Worm (Caenorhabditis elegans) whole organism, L1 larva: ENCODE measurements around the gene F45E1.1.
A peak's percentile ranks its signal among the peaks of the same experiment; 100 is the strongest.

Experiments used
- C34B4.2 ChIP-seq: sonication (generic microtip); optimal IDR thresholded peaks from 2 replicates; lab custom pipeline; 2017; ENCODE audit warnings: mild to moderate bottlenecking, missing genetic modification characterization, missing compliant biosample characterization
- Y116A8C.19 ChIP-seq: sonication (generic microtip); optimal IDR thresholded peaks from 2 replicates; lab custom pipeline; 2016; ENCODE audit warnings: missing compliant biosample characterization, missing genetic modification characterization, borderline replicate concordance
- aha-1 ChIP-seq: fragments of 150-350 bp; optimal IDR thresholded peaks from 2 replicates; lab custom pipeline; 2014; ENCODE audit warnings: missing biosample characterization, missing genetic modification characterization
- alr-1 ChIP-seq: fragments of 200-800 bp; sonication (Bioruptor generic); optimal IDR thresholded peaks from 2 replicates; lab custom pipeline; 2018; ENCODE audit warnings: borderline replicate concordance, mild to moderate bottlenecking, missing genetic modification characterization, missing compliant biosample characterization
- aly-2 ChIP-seq: fragments of 150-350 bp; optimal IDR thresholded peaks from 2 replicates; lab custom pipeline; 2014; ENCODE audit warnings: missing biosample characterization, missing genetic modification characterization
- blmp-1 ChIP-seq: fragments of 150-350 bp; optimal IDR thresholded peaks from 2 replicates; lab custom pipeline; 2014; ENCODE audit warnings: missing biosample characterization, missing genetic modification characterization
- ceh-8 ChIP-seq: fragments of 200-800 bp; sonication (Bioruptor generic); optimal IDR thresholded peaks from 2 replicates; lab custom pipeline; 2018; ENCODE audit warnings: mild to moderate bottlenecking, missing genetic modification characterization, moderate library complexity, missing compliant biosample characterization
- ceh-88 ChIP-seq: fragments of 200-800 bp; sonication (Bioruptor generic); IDR thresholded peaks from 2 replicates; pipeline ENCODE4 v1.3.6; 2022; ENCODE audit warnings: missing genetic modification characterization, missing compliant biosample characterization
- dpl-1 ChIP-seq, 3 experiments: fragments of 150-350 bp in 2 of 3; sonication (generic microtip) in 1 of 3; optimal IDR thresholded peaks; 2 replicates each; lab custom pipeline; 2014 to 2017; ENCODE audit warnings: missing biosample characterization in 3 of 3, missing genetic modification characterization in 3 of 3, missing genetic modification reagents in 3 of 3
- dsc-1 ChIP-seq: sonication (generic microtip); optimal IDR thresholded peaks from 2 replicates; lab custom pipeline; 2016; ENCODE audit warnings: mild to moderate bottlenecking, missing genetic modification characterization, missing compliant biosample characterization
- efl-1 ChIP-seq, 4 experiments: fragments of 150-350 bp; optimal IDR thresholded peaks in 3 of 4; peaks in 1 of 4; 1 replicate in 1 of 4; 2 replicates in 3 of 4; lab custom pipeline; 2014; ENCODE audit warnings: missing biosample characterization in 2 of 4, missing genetic modification characterization in 2 of 4, missing genetic modification reagents in 2 of 4
- efl-3 ChIP-seq: fragments of 200-800 bp; sonication (Bioruptor generic); optimal IDR thresholded peaks from 2 replicates; lab custom pipeline; 2018; ENCODE audit warnings: mild to moderate bottlenecking, missing genetic modification characterization, missing compliant biosample characterization
- egl-13 ChIP-seq: sonication (generic microtip); optimal IDR thresholded peaks from 2 replicates; lab custom pipeline; 2016; ENCODE audit warnings: missing genotype, missing genetic modification reagents, missing genetic modification characterization, missing compliant biosample characterization
- elt-2 ChIP-seq: sonication (generic microtip); optimal IDR thresholded peaks from 2 replicates; lab custom pipeline; 2016; ENCODE audit warnings: missing genetic modification characterization, mild to moderate bottlenecking, inconsistent platforms, missing compliant biosample characterization, missing genetic modification reagents
- elt-3 ChIP-seq, 6 experiments: fragments of 150-350 bp in 1 of 6; sonication (generic microtip); optimal IDR thresholded peaks; 2 replicates each; lab custom pipeline; 2017 to 2018; ENCODE audit warnings: missing biosample characterization in 6 of 6, missing genetic modification characterization in 6 of 6, inconsistent platforms in 1 of 6
- ets-5 ChIP-seq: fragments of 200-800 bp; sonication (Bioruptor generic); IDR thresholded peaks from 2 replicates; pipeline ENCODE4 v1.3.6; 2022; ENCODE audit warnings: missing genetic modification characterization, missing compliant biosample characterization
- fkh-10 ChIP-seq: sonication (generic microtip); optimal IDR thresholded peaks from 2 replicates; lab custom pipeline; 2017; ENCODE audit warnings: missing biosample characterization, missing genetic modification reagents, missing genetic modification characterization
- hlh-17 ChIP-seq: fragments of 200-800 bp; sonication (Bioruptor generic); optimal IDR thresholded peaks from 2 replicates; lab custom pipeline; 2018; ENCODE audit warnings: missing genetic modification characterization, mild to moderate bottlenecking, missing compliant biosample characterization, moderate library complexity, borderline replicate concordance
- hlh-4 ChIP-seq: sonication (generic microtip); optimal IDR thresholded peaks from 2 replicates; lab custom pipeline; 2016; ENCODE audit warnings: mild to moderate bottlenecking, missing genetic modification characterization, missing compliant biosample characterization
- hpl-2 ChIP-seq: fragments of 150-350 bp; optimal IDR thresholded peaks from 2 replicates; lab custom pipeline; 2014; ENCODE audit warnings: missing biosample characterization, missing genetic modification reagents, missing genetic modification characterization
- irx-1 ChIP-seq: sonication (generic microtip); optimal IDR thresholded peaks from 2 replicates; lab custom pipeline; 2016; ENCODE audit warnings: missing genetic modification characterization, missing compliant biosample characterization
- lin-15B ChIP-seq: fragments of 150-350 bp; sonication (generic microtip); optimal IDR thresholded peaks from 3 replicates; lab custom pipeline; 2014; ENCODE audit warnings: missing biosample characterization, missing genetic modification characterization
- lin-35 ChIP-seq, 2 experiments: fragments of 150-350 bp; optimal IDR thresholded peaks; 2 replicates each; lab custom pipeline; 2014; ENCODE audit warnings: missing biosample characterization in 2 of 2, missing genetic modification characterization in 2 of 2, missing genetic modification reagents in 2 of 2
- lsy-2 ChIP-seq, 2 experiments: fragments of 150-350 bp; optimal IDR thresholded peaks; 2 replicates each; lab custom pipeline; 2014; ENCODE audit warnings: missing biosample characterization in 2 of 2, missing genetic modification characterization in 2 of 2
- mab-9 ChIP-seq: fragments of 200-800 bp; sonication (Bioruptor generic); IDR thresholded peaks from 2 replicates; pipeline ENCODE4 v1.3.6; 2022; ENCODE audit warnings: missing genetic modification reagents, missing genetic modification characterization, missing compliant biosample characterization
- mdl-1 ChIP-seq, 2 experiments: fragments of 150-350 bp; optimal IDR thresholded peaks; 2 replicates each; lab custom pipeline; 2014 to 2017; ENCODE audit warnings: missing biosample characterization in 2 of 2, missing genetic modification characterization in 2 of 2, inconsistent platforms in 1 of 2
- mep-1 ChIP-seq: fragments of 150-350 bp; optimal IDR thresholded peaks from 2 replicates; lab custom pipeline; 2014; ENCODE audit warnings: missing biosample characterization, missing genetic modification characterization
- nhr-11 ChIP-seq: fragments of 150-350 bp; optimal IDR thresholded peaks from 2 replicates; lab custom pipeline; 2014; ENCODE audit warnings: missing biosample characterization, missing genetic modification characterization
- nhr-12 ChIP-seq: sonication (generic microtip); optimal IDR thresholded peaks from 2 replicates; lab custom pipeline; 2017; ENCODE audit warnings: missing biosample characterization, missing genetic modification characterization
- nhr-19 ChIP-seq: fragments of 200-800 bp; sonication (Bioruptor generic); conservative IDR thresholded peaks from 2 replicates; pipeline ENCODE4 v1.3.6; 2022; ENCODE audit warnings: missing genetic modification characterization, missing compliant biosample characterization
- nhr-20 ChIP-seq: sonication (generic microtip); optimal IDR thresholded peaks from 2 replicates; lab custom pipeline; 2016; ENCODE audit warnings: mild to moderate bottlenecking, missing genetic modification characterization, missing compliant biosample characterization
- nhr-237 ChIP-seq: fragments of 150-350 bp; optimal IDR thresholded peaks from 2 replicates; lab custom pipeline; 2014; ENCODE audit warnings: missing biosample characterization, missing genetic modification characterization
- nhr-28 ChIP-seq: fragments of 150-350 bp; optimal IDR thresholded peaks from 2 replicates; lab custom pipeline; 2014; ENCODE audit warnings: missing biosample characterization, missing genetic modification characterization
- nhr-47 ChIP-seq: sonication (generic microtip); optimal IDR thresholded peaks from 2 replicates; lab custom pipeline; 2016; ENCODE audit warnings: mild to moderate bottlenecking, missing genetic modification characterization, moderate library complexity, missing compliant biosample characterization
- nhr-76 ChIP-seq: sonication (generic microtip); optimal IDR thresholded peaks from 2 replicates; lab custom pipeline; 2017; ENCODE audit warnings: missing biosample characterization, missing genetic modification characterization
- nhr-90 ChIP-seq: sonication (generic microtip); optimal IDR thresholded peaks from 2 replicates; lab custom pipeline; 2016; ENCODE audit warnings: mild to moderate bottlenecking, missing genetic modification characterization, missing compliant biosample characterization; ENCODE audit not compliant: poor library complexity
- pag-3 ChIP-seq: sonication (generic microtip); optimal IDR thresholded peaks from 2 replicates; lab custom pipeline; 2017; ENCODE audit warnings: missing genetic modification characterization, mild to moderate bottlenecking, missing compliant biosample characterization, antibody characterized with exemption, borderline replicate concordance; ENCODE audit not compliant: insufficient read depth
- pax-3 ChIP-seq: fragments of 200-800 bp; sonication (Bioruptor generic); optimal IDR thresholded peaks from 2 replicates; lab custom pipeline; 2018; ENCODE audit warnings: mild to moderate bottlenecking, missing genetic modification characterization, moderate library complexity, missing compliant biosample characterization
- pqm-1 ChIP-seq: sonication (generic microtip); optimal IDR thresholded peaks from 3 replicates; lab custom pipeline; 2017; ENCODE audit warnings: missing biosample characterization, missing genetic modification characterization
- rnt-1 ChIP-seq: sonication (generic microtip); optimal IDR thresholded peaks from 2 replicates; lab custom pipeline; 2016; ENCODE audit warnings: mild to moderate bottlenecking, missing genetic modification characterization, moderate library complexity, missing compliant biosample characterization
- skn-1 ChIP-seq: fragments of 150-350 bp; optimal IDR thresholded peaks from 2 replicates; lab custom pipeline; 2014; ENCODE audit warnings: missing biosample characterization, missing genetic modification characterization
- snpc-4 ChIP-seq: fragments of 150-350 bp; optimal IDR thresholded peaks from 2 replicates; lab custom pipeline; 2014; ENCODE audit warnings: missing biosample characterization, missing genetic modification characterization
- sptf-1 ChIP-seq: fragments of 150-350 bp; optimal IDR thresholded peaks from 2 replicates; lab custom pipeline; 2014; ENCODE audit warnings: missing biosample characterization, missing genetic modification characterization
- sup-37 ChIP-seq: fragments of 200-800 bp; sonication (Bioruptor generic); optimal IDR thresholded peaks from 2 replicates; lab custom pipeline; 2018; ENCODE audit warnings: mild to moderate bottlenecking, missing genetic modification characterization, missing compliant biosample characterization
- swsn-7 ChIP-seq: sonication (generic microtip); optimal IDR thresholded peaks from 2 replicates; lab custom pipeline; 2016; ENCODE audit warnings: missing genetic modification characterization, missing compliant biosample characterization
- unc-130 ChIP-seq: fragments of 150-350 bp; optimal IDR thresholded peaks from 2 replicates; lab custom pipeline; 2017; ENCODE audit warnings: missing biosample characterization, missing genetic modification characterization, inconsistent platforms
- vab-15 ChIP-seq: sonication (generic microtip); optimal IDR thresholded peaks from 2 replicates; lab custom pipeline; 2017; ENCODE audit warnings: missing genotype, mild to moderate bottlenecking, missing genetic modification characterization, missing compliant biosample characterization
- xbp-1 ChIP-seq: sonication (generic microtip); optimal IDR thresholded peaks from 2 replicates; lab custom pipeline; 2016; ENCODE audit warnings: missing genetic modification characterization, missing compliant biosample characterization
- zag-1 ChIP-seq: fragments of 150-350 bp; optimal IDR thresholded peaks from 2 replicates; lab custom pipeline; 2014; ENCODE audit warnings: missing biosample characterization, missing genetic modification characterization
- ztf-11 ChIP-seq, 2 experiments: sonication (generic microtip); optimal IDR thresholded peaks; 2 replicates each; lab custom pipeline; 2016 to 2017; ENCODE audit warnings: missing genetic modification characterization in 2 of 2, missing biosample characterization in 1 of 2, missing compliant biosample characterization in 1 of 2
- ztf-4 ChIP-seq: fragments of 150-350 bp; optimal IDR thresholded peaks from 2 replicates; lab custom pipeline; 2014; ENCODE audit warnings: missing biosample characterization, missing genetic modification characterization

Gene F45E1.1

DNA sequence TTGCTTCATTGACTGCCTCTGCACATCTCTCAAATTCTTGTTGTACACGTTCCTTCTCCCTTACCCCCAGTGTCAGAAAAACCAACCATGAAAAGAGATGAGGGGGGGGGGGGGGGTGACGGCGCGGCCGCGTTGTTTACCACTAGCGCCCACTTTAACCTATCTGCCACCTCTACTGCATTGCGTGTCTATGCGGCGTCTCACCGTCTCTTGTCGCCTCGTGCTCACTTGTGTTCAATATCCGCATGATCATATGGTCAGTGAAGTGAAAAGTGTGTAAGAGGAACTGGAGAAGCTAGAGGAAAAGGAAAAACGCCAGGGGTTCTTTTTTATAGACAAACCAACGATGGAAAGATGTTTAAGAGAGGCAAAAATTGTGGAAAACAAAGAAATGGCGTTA is 16.2 kb downstream of the F45E1.1 start:
- peak; percentile 73 for TF ChIP-seq vab-15
- TF ChIP-seq lsy-2 (tag; optimal IDR thresholded peaks at IDR 0.05; lab: Kevin White, UChicago) = peak; percentile 63 to 83
- TF ChIP-seq aly-2 (tag; lab: Kevin White, UChicago) = no peak
- TF ChIP-seq rnt-1 = peak; percentile 93
- no peak for TF ChIP-seq C34B4.2 (tag; lab: Kevin White, UChicago)
- peak; percentile 58 for TF ChIP-seq ceh-88 (GFP tag; lab: Robert Waterston, UW)
- peak; percentile 78 for TF ChIP-seq skn-1 (tag; lab: Kevin White, UChicago)
- peak; percentile 93 for TF ChIP-seq nhr-20
- TF ChIP-seq pax-3 = peak; percentile 66
- peak; percentile 72 for TF ChIP-seq nhr-90 (tag; lab: Kevin White, UChicago)
- TF ChIP-seq egl-13 (tag; lab: Kevin White, UChicago) = peak; percentile 76
- TF ChIP-seq hpl-2 (GFP tag; lab: Kevin White, UChicago) = no peak
- TF ChIP-seq dsc-1 (tag; lab: Kevin White, UChicago) = peak; percentile 17
- TF ChIP-seq zag-1 (tag; lab: Kevin White, UChicago) = no peak
- no peak for TF ChIP-seq pqm-1 (tag; lab: Kevin White, UChicago)
- TF ChIP-seq elt-3 (tag; optimal IDR thresholded peaks at IDR 0.05; lab: Kevin White, UChicago) = peak in 2 of 6 experiments; percentile 35 to 49
- peak; percentile 96 for TF ChIP-seq unc-130 (tag; lab: Kevin White, UChicago)
- peak; percentile 63 for TF ChIP-seq mab-9
- peak; percentile 93 for TF ChIP-seq blmp-1 (tag; lab: Kevin White, UChicago)
- TF ChIP-seq nhr-28 (tag; lab: Kevin White, UChicago) = no peak
- TF ChIP-seq dpl-1 (GFP tag; optimal IDR thresholded peaks at IDR 0.05; lab: Kevin White, UChicago) = peak; percentile 22 to 45 (median 39)
- peak; percentile 73 for TF ChIP-seq xbp-1
- TF ChIP-seq hlh-17 (GFP tag; lab: Kevin White, UChicago) = no peak
- no peak for TF ChIP-seq efl-3 (GFP tag; lab: Kevin White, UChicago)
- TF ChIP-seq ceh-8 (GFP tag; lab: Kevin White, UChicago) = peak; percentile 30
- peak; percentile 40 to 97 for TF ChIP-seq mdl-1 (tag; optimal IDR thresholded peaks at IDR 0.05; lab: Kevin White, UChicago)
- TF ChIP-seq snpc-4 (tag; lab: Kevin White, UChicago) = peak; percentile 11
- peak; percentile 31 for TF ChIP-seq nhr-11
- peak; percentile 65 for TF ChIP-seq irx-1 (tag; lab: Kevin White, UChicago)
- TF ChIP-seq swsn-7 = peak; percentile 87
- peak; percentile 62 for TF ChIP-seq elt-2 (tag; lab: Kevin White, UChicago)
- no peak for TF ChIP-seq sptf-1 (tag; lab: Kevin White, UChicago)
- no peak for TF ChIP-seq pag-3 (tag; lab: Kevin White, UChicago)
- TF ChIP-seq nhr-47 = peak; percentile 86
- no peak for TF ChIP-seq alr-1 (tag; lab: Kevin White, UChicago)
- TF ChIP-seq ztf-11 (tag; optimal IDR thresholded peaks at IDR 0.05; lab: Kevin White, UChicago) = peak in 1 of 2 experiments; percentile 33
- TF ChIP-seq ztf-4 (tag; lab: Kevin White, UChicago) = peak; percentile 75
- TF ChIP-seq lin-35 (GFP tag; optimal IDR thresholded peaks at IDR 0.05; lab: Kevin White, UChicago) = peak; percentile 63 to 81
- no peak for TF ChIP-seq ets-5 (GFP tag; lab: Robert Waterston, UW)
- peak; percentile 83 for TF ChIP-seq fkh-10
- TF ChIP-seq hlh-4 (tag; lab: Kevin White, UChicago) = no peak
- peak; percentile 61 for TF ChIP-seq sup-37
- TF ChIP-seq nhr-237 (tag; lab: Kevin White, UChicago) = no peak
- TF ChIP-seq lin-15B (tag; lab: Kevin White, UChicago) = no peak
- TF ChIP-seq aha-1 = peak; percentile 31
- TF ChIP-seq nhr-12 (tag; lab: Kevin White, UChicago) = no peak
- TF ChIP-seq mep-1 (tag; lab: Kevin White, UChicago) = peak; percentile 89
- no peak for TF ChIP-seq nhr-76 (tag; lab: Kevin White, UChicago)
- peak; percentile 84 for TF ChIP-seq nhr-19 (GFP tag; lab: Robert Waterston, UW)
- no peak for TF ChIP-seq Y116A8C.19
- peak; percentile 45 to 60 for TF ChIP-seq efl-1 (optimal IDR thresholded peaks at IDR 0.05; lab: Kevin White, UChicago)
- TF ChIP-seq efl-1 (GFP tag; optimal IDR thresholded peaks at IDR 0.05 in 1 of 2; lab: Kevin White, UChicago) = peak in 1 of 2 experiments; percentile 43
